Fruit fly (Drosophila melanogaster) whole organism, wandering third instar larva: ENCODE measurements around the gene D2hgdh.

Experiments used
- Abd-B ChIP-seq: fragments of >200 bp; optimal IDR thresholded peaks from 2 replicates; lab custom pipeline; 2017; ENCODE audit warnings: missing biosample characterization, missing genetic modification characterization
- CrebA ChIP-seq: fragments of 200-800 bp; sonication (Bioruptor generic); optimal IDR thresholded peaks from 2 replicates; lab custom pipeline; 2016; ENCODE audit warnings: missing biosample characterization, mild to moderate bottlenecking, missing genetic modification characterization, borderline replicate concordance
- Dif ChIP-seq: fragments of 200-275, 200-300 bp; sonication (Bioruptor generic); optimal IDR thresholded peaks from 2 replicates; lab custom pipeline; 2018; ENCODE audit warnings: missing biosample characterization, missing genetic modification characterization; ENCODE audit not compliant: partially characterized antibody
- br ChIP-seq: fragments of 200-800 bp; sonication (Bioruptor generic); optimal IDR thresholded peaks from 2 replicates; lab custom pipeline; 2016; ENCODE audit warnings: missing biosample characterization, missing genetic modification characterization

- TF ChIP-seq Dif (GFP tag; lab: Kevin White, UChicago) (no peak), br (GFP tag; lab: Kevin White, UChicago) (no peak), Abd-B (no peak), CrebA (GFP tag; lab: Kevin White, UChicago) (no peak)
These were observed 19.7 kb downstream of the D2hgdh start for dm6 chrX:2161020-2161419.
